Worm (Caenorhabditis elegans) whole organism, early embryonic: ENCODE data around the gene math-10.

Experiments
- aly-1 ChIP-seq: sonication (generic microtip); optimal IDR thresholded peaks from 2 replicates; lab custom pipeline; 2016; ENCODE audit warnings: missing genetic modification characterization, missing compliant biosample characterization
- ama-1 ChIP-seq: fragments of 150-350 bp; optimal IDR thresholded peaks from 2 replicates; lab custom pipeline; 2014
- ceh-13 ChIP-seq: fragments of 200-800 bp; sonication (Bioruptor generic); optimal IDR thresholded peaks from 2 replicates; lab custom pipeline; 2018; ENCODE audit warnings: mild to moderate bottlenecking, missing genetic modification characterization, missing compliant biosample characterization
- ceh-36 ChIP-seq: sonication (generic microtip); optimal IDR thresholded peaks from 2 replicates; lab custom pipeline; 2016; ENCODE audit warnings: missing genetic modification characterization, inconsistent platforms, missing compliant biosample characterization
- pes-1 ChIP-seq: fragments of 200-800 bp; sonication (Bioruptor generic); IDR thresholded peaks from 2 replicates; pipeline ENCODE4 v1.3.6; 2022; ENCODE audit warnings: missing genetic modification reagents, missing genetic modification characterization, missing compliant biosample characterization
- sea-1 ChIP-seq: fragments of 200-800 bp; sonication (Bioruptor generic); conservative IDR thresholded peaks from 2 replicates; pipeline ENCODE4 v1.3.6; 2022; ENCODE audit warnings: missing genetic modification characterization, missing compliant biosample characterization
- tbx-37 ChIP-seq: fragments of 200-800 bp; sonication (Bioruptor generic); conservative IDR thresholded peaks from 2 replicates; pipeline ENCODE4 v1.3.6; 2022; ENCODE audit warnings: missing genetic modification reagents, missing genetic modification characterization, missing compliant biosample characterization

- no peak for TF ChIP-seq pes-1 (GFP tag; lab: Robert Waterston, UW)
- TF ChIP-seq ceh-36 (tag; lab: Kevin White, UChicago) = no peak
- no peak for TF ChIP-seq ceh-13 (GFP tag; lab: Kevin White, UChicago)
- TF ChIP-seq ama-1 (lab: Kevin White, UChicago) = no peak
- no peak for TF ChIP-seq sea-1
- no peak for TF ChIP-seq tbx-37 (GFP tag; lab: Robert Waterston, UW)
- TF ChIP-seq aly-1 (tag; lab: Kevin White, UChicago) = no peak
Observed at ce11 chrII:1912741-1913140, 41.4 kb downstream of the math-10 start, which contains the start of gene math-31.
